Worm (Caenorhabditis elegans) whole organism, L1 larva: Measurements from ENCODE around the gene srh-303.

Source experiments
- C04F5.9 ChIP-seq: sonication (generic microtip); optimal IDR thresholded peaks from 2 replicates; lab custom pipeline; 2016; ENCODE audit warnings: missing genetic modification characterization, missing compliant biosample characterization
- alr-1 ChIP-seq: fragments of 200-800 bp; sonication (Bioruptor generic); optimal IDR thresholded peaks from 2 replicates; lab custom pipeline; 2018; ENCODE audit warnings: borderline replicate concordance, mild to moderate bottlenecking, missing genetic modification characterization, missing compliant biosample characterization
- ama-1 ChIP-seq: fragments of 150-350 bp; optimal IDR thresholded peaks from 2 replicates; lab custom pipeline; 2014
- blmp-1 ChIP-seq: fragments of 150-350 bp; optimal IDR thresholded peaks from 2 replicates; lab custom pipeline; 2014; ENCODE audit warnings: missing biosample characterization, missing genetic modification characterization
- ceh-82 ChIP-seq, 3 experiments: fragments of 150-350 bp in 1 of 3; sonication (generic microtip) in 2 of 3; optimal IDR thresholded peaks; 2 replicates each; lab custom pipeline; 2014 to 2017; ENCODE audit warnings: missing biosample characterization in 3 of 3, missing genetic modification characterization in 3 of 3
- ceh-88 ChIP-seq: fragments of 200-800 bp; sonication (Bioruptor generic); IDR thresholded peaks from 2 replicates; pipeline ENCODE4 v1.3.6; 2022; ENCODE audit warnings: missing genetic modification characterization, missing compliant biosample characterization
- dpl-1 ChIP-seq, 3 experiments: fragments of 150-350 bp in 2 of 3; sonication (generic microtip) in 1 of 3; optimal IDR thresholded peaks; 2 replicates each; lab custom pipeline; 2014 to 2017; ENCODE audit warnings: missing biosample characterization in 3 of 3, missing genetic modification characterization in 3 of 3, missing genetic modification reagents in 3 of 3
- dsc-1 ChIP-seq: sonication (generic microtip); optimal IDR thresholded peaks from 2 replicates; lab custom pipeline; 2016; ENCODE audit warnings: mild to moderate bottlenecking, missing genetic modification characterization, missing compliant biosample characterization
- efl-1 ChIP-seq, 4 experiments: fragments of 150-350 bp; optimal IDR thresholded peaks in 3 of 4; peaks in 1 of 4; 1 replicate in 1 of 4; 2 replicates in 3 of 4; lab custom pipeline; 2014; ENCODE audit warnings: missing biosample characterization in 2 of 4, missing genetic modification characterization in 2 of 4, missing genetic modification reagents in 2 of 4
- efl-3 ChIP-seq: fragments of 200-800 bp; sonication (Bioruptor generic); optimal IDR thresholded peaks from 2 replicates; lab custom pipeline; 2018; ENCODE audit warnings: mild to moderate bottlenecking, missing genetic modification characterization, missing compliant biosample characterization
- egl-13 ChIP-seq: sonication (generic microtip); optimal IDR thresholded peaks from 2 replicates; lab custom pipeline; 2016; ENCODE audit warnings: missing genotype, missing genetic modification reagents, missing genetic modification characterization, missing compliant biosample characterization
- ets-5 ChIP-seq: fragments of 200-800 bp; sonication (Bioruptor generic); IDR thresholded peaks from 2 replicates; pipeline ENCODE4 v1.3.6; 2022; ENCODE audit warnings: missing genetic modification characterization, missing compliant biosample characterization
- fkh-10 ChIP-seq: sonication (generic microtip); optimal IDR thresholded peaks from 2 replicates; lab custom pipeline; 2017; ENCODE audit warnings: missing biosample characterization, missing genetic modification reagents, missing genetic modification characterization
- fos-1 ChIP-seq: fragments of 150-350 bp; optimal IDR thresholded peaks from 2 replicates; lab custom pipeline; 2014; ENCODE audit warnings: missing biosample characterization, missing genetic modification characterization
- grh-1 ChIP-seq: fragments of 200-800 bp; sonication (Bioruptor generic); IDR thresholded peaks from 2 replicates; pipeline ENCODE4 v1.3.6; 2022; ENCODE audit warnings: missing genetic modification reagents, missing genetic modification characterization, missing compliant biosample characterization
- hlh-17 ChIP-seq: fragments of 200-800 bp; sonication (Bioruptor generic); optimal IDR thresholded peaks from 2 replicates; lab custom pipeline; 2018; ENCODE audit warnings: missing genetic modification characterization, mild to moderate bottlenecking, missing compliant biosample characterization, moderate library complexity, borderline replicate concordance
- hlh-4 ChIP-seq: sonication (generic microtip); optimal IDR thresholded peaks from 2 replicates; lab custom pipeline; 2016; ENCODE audit warnings: mild to moderate bottlenecking, missing genetic modification characterization, missing compliant biosample characterization
- jun-1 ChIP-seq: fragments of 150-350 bp; optimal IDR thresholded peaks from 2 replicates; lab custom pipeline; 2014; ENCODE audit warnings: missing biosample characterization, missing genetic modification reagents, missing genetic modification characterization
- lin-39 ChIP-seq: fragments of 150-350 bp; optimal IDR thresholded peaks from 2 replicates; lab custom pipeline; 2014; ENCODE audit warnings: missing biosample characterization, missing genetic modification reagents, missing genetic modification characterization
- mef-2 ChIP-seq: fragments of 150-350 bp; optimal IDR thresholded peaks from 2 replicates; lab custom pipeline; 2014; ENCODE audit warnings: missing biosample characterization, missing genetic modification characterization
- nhr-19 ChIP-seq: fragments of 200-800 bp; sonication (Bioruptor generic); conservative IDR thresholded peaks from 2 replicates; pipeline ENCODE4 v1.3.6; 2022; ENCODE audit warnings: missing genetic modification characterization, missing compliant biosample characterization
- nhr-20 ChIP-seq: sonication (generic microtip); optimal IDR thresholded peaks from 2 replicates; lab custom pipeline; 2016; ENCODE audit warnings: mild to moderate bottlenecking, missing genetic modification characterization, missing compliant biosample characterization
- nhr-47 ChIP-seq: sonication (generic microtip); optimal IDR thresholded peaks from 2 replicates; lab custom pipeline; 2016; ENCODE audit warnings: mild to moderate bottlenecking, missing genetic modification characterization, moderate library complexity, missing compliant biosample characterization
- nhr-84 ChIP-seq: sonication (generic microtip); optimal IDR thresholded peaks from 2 replicates; lab custom pipeline; 2017; ENCODE audit warnings: missing biosample characterization, missing genetic modification characterization
- nhr-90 ChIP-seq: sonication (generic microtip); optimal IDR thresholded peaks from 2 replicates; lab custom pipeline; 2016; ENCODE audit warnings: mild to moderate bottlenecking, missing genetic modification characterization, missing compliant biosample characterization; ENCODE audit not compliant: poor library complexity
- skn-1 ChIP-seq: fragments of 150-350 bp; optimal IDR thresholded peaks from 2 replicates; lab custom pipeline; 2014; ENCODE audit warnings: missing biosample characterization, missing genetic modification characterization
- snu-23 ChIP-seq: sonication (generic microtip); optimal IDR thresholded peaks from 2 replicates; lab custom pipeline; 2016; ENCODE audit warnings: missing genetic modification characterization, missing compliant biosample characterization
- swsn-7 ChIP-seq: sonication (generic microtip); optimal IDR thresholded peaks from 2 replicates; lab custom pipeline; 2016; ENCODE audit warnings: missing genetic modification characterization, missing compliant biosample characterization
- tlp-1 ChIP-seq: fragments of 150-350 bp; optimal IDR thresholded peaks from 2 replicates; lab custom pipeline; 2014; ENCODE audit warnings: missing biosample characterization, missing genetic modification characterization
- unc-86 ChIP-seq: sonication (generic microtip); optimal IDR thresholded peaks from 2 replicates; lab custom pipeline; 2016; ENCODE audit warnings: missing genetic modification characterization, missing compliant biosample characterization
- ztf-11 ChIP-seq, 2 experiments: sonication (generic microtip); optimal IDR thresholded peaks; 2 replicates each; lab custom pipeline; 2016 to 2017; ENCODE audit warnings: missing genetic modification characterization in 2 of 2, missing biosample characterization in 1 of 2, missing compliant biosample characterization in 1 of 2

srh-303 gene

ce11 chrV:17805323-17805722, 26.1 kb upstream of the srh-303 start, which contains the start of gene srh-291:
Gene srh-291 (plus strand): TSS chrV:17805623.
- TF ChIP-seq efl-1 (optimal IDR thresholded peaks at IDR 0.05; lab: Kevin White, UChicago) (no peak), efl-1 (GFP tag; optimal IDR thresholded peaks at IDR 0.05 in 1 of 2; lab: Kevin White, UChicago) (peak in 1 of 2 experiments; percentile 64), alr-1 (tag; lab: Kevin White, UChicago) (no peak)

ce11 chrV:17810053-17810452, 21.4 kb upstream of the srh-303 start, which contains the start of gene srh-296:
Gene srh-296 (plus strand): TSS chrV:17810353.
- TF ChIP-seq blmp-1 (tag; lab: Kevin White, UChicago) (no peak), jun-1 (tag; lab: Kevin White, UChicago) (no peak), unc-86 (tag; lab: Kevin White, UChicago) (no peak), hlh-17 (GFP tag; lab: Kevin White, UChicago) (no peak), fkh-10 (no peak)

- TF ChIP-seq jun-1 (tag; lab: Kevin White, UChicago) (no peak), dpl-1 (GFP tag; optimal IDR thresholded peaks at IDR 0.05; lab: Kevin White, UChicago) (no peak), snu-23 (GFP tag; lab: Kevin White, UChicago) (no peak), nhr-19 (GFP tag; lab: Robert Waterston, UW) (no peak), fkh-10 (no peak), lin-39 (no peak), ama-1 (lab: Kevin White, UChicago) (no peak), ztf-11 (tag; optimal IDR thresholded peaks at IDR 0.05; lab: Kevin White, UChicago) (no peak)
- TF ChIP-seq, all 84 proteins: peak for 0
These were observed 19.3 kb upstream of the srh-303 start for ce11 chrV:17812127-17812526.

ce11 chrV:17818567-17818966, 12.9 kb upstream of the srh-303 start, which contains the start of gene srh-298:
Gene srh-298 (plus strand): TSS chrV:17818867.
- no peak for TF ChIP-seq efl-1 (optimal IDR thresholded peaks at IDR 0.05; lab: Kevin White, UChicago)
- TF ChIP-seq efl-1 (GFP tag; optimal IDR thresholded peaks at IDR 0.05 in 1 of 2; lab: Kevin White, UChicago), result peak in 1 of 2 experiments; percentile 14
- no peak for TF ChIP-seq unc-86 (tag; lab: Kevin White, UChicago)

- no peak for TF ChIP-seq ceh-88
- no peak for TF ChIP-seq efl-1 (optimal IDR thresholded peaks at IDR 0.05; lab: Kevin White, UChicago)
- peak in 1 of 2 experiments; percentile 23 for TF ChIP-seq efl-1 (GFP tag; optimal IDR thresholded peaks at IDR 0.05 in 1 of 2; lab: Kevin White, UChicago)
These were observed 11.7 kb upstream of the srh-303 start for ce11 chrV:17819704-17820103.

- no peak for TF ChIP-seq hlh-4
- no peak for TF ChIP-seq ets-5
- TF ChIP-seq tlp-1 (tag; lab: Kevin White, UChicago), result no peak
- no peak for TF ChIP-seq mef-2 (tag; lab: Kevin White, UChicago)
- no peak for TF ChIP-seq hlh-17 (GFP tag; lab: Kevin White, UChicago)
- TF ChIP-seq grh-1 (GFP tag; lab: Robert Waterston, UW), result no peak
- TF ChIP-seq ceh-82 (tag; optimal IDR thresholded peaks at IDR 0.05; lab: Kevin White, UChicago), result no peak
- no peak for TF ChIP-seq snu-23 (GFP tag; lab: Kevin White, UChicago)
- TF ChIP-seq nhr-90 (tag; lab: Kevin White, UChicago), result no peak
These were observed 9.6 kb upstream of the srh-303 start, which contains the start of gene srh-300 for ce11 chrV:17821805-17822204. Gene srh-300 (plus strand): TSS chrV:17822105.

ce11 chrV:17824610-17825009, 6.8 kb upstream of the srh-303 start, which contains the start of gene srh-301:
Gene srh-301 (plus strand): TSS chrV:17824910.
- TF ChIP-seq nhr-20 (tag; lab: Kevin White, UChicago), result no peak
- no peak for TF ChIP-seq snu-23 (GFP tag; lab: Kevin White, UChicago)
- no peak for TF ChIP-seq egl-13
- no peak for TF ChIP-seq fos-1 (tag; lab: Kevin White, UChicago)
- no peak for TF ChIP-seq nhr-84 (tag; lab: Kevin White, UChicago)
- no peak for TF ChIP-seq C04F5.9 (tag; lab: Kevin White, UChicago)
- no peak for TF ChIP-seq dsc-1
- TF ChIP-seq tlp-1 (tag; lab: Kevin White, UChicago), result no peak
- no peak for TF ChIP-seq nhr-47 (tag; lab: Kevin White, UChicago)
- no peak for TF ChIP-seq skn-1 (tag; lab: Kevin White, UChicago)
- TF ChIP-seq efl-3 (GFP tag; lab: Kevin White, UChicago), result no peak
- no peak for TF ChIP-seq efl-1 (optimal IDR thresholded peaks at IDR 0.05; lab: Kevin White, UChicago)
- no peak for TF ChIP-seq efl-1 (GFP tag; optimal IDR thresholded peaks at IDR 0.05 in 1 of 2; lab: Kevin White, UChicago)
- no peak for TF ChIP-seq swsn-7 (tag; lab: Kevin White, UChicago)
